Fruit fly (Drosophila melanogaster) whole organism, embryonic: ENCODE measurements around the gene Rtca.

Experiments
- ATbp ChIP-seq: fragments of 200-800 bp; sonication (Bioruptor generic); optimal IDR thresholded peaks from 2 replicates; lab custom pipeline; 2017; ENCODE audit warnings: missing biosample characterization, mild to moderate bottlenecking, missing genetic modification characterization, missing genetic modification reagents
- Ada2b ChIP-seq: fragments of 200-800 bp; sonication (Bioruptor generic); IDR thresholded peaks from 2 replicates; pipeline ENCODE4 v1.3.6; 2022; ENCODE audit warnings: missing biosample characterization, missing genetic modification characterization
- Blimp-1 ChIP-seq: fragments of 200-800 bp; sonication (Bioruptor generic); optimal IDR thresholded peaks from 3 replicates; lab custom pipeline; 2018; ENCODE audit warnings: missing biosample characterization, missing genetic modification characterization, mild to moderate bottlenecking, moderate library complexity, missing genetic modification reagents
- C15 ChIP-seq: fragments of 200-800 bp; sonication (Bioruptor generic); IDR thresholded peaks from 3 replicates; pipeline ENCODE4 v1.3.6; 2022; ENCODE audit warnings: missing biosample characterization, missing genetic modification characterization
- CG10979 ChIP-seq: fragments of 200-800 bp; sonication (Bioruptor generic); optimal IDR thresholded peaks from 2 replicates; lab custom pipeline; 2018; ENCODE audit warnings: missing biosample characterization, mild to moderate bottlenecking, missing genetic modification characterization, moderate library complexity
- CG12104 ChIP-seq: fragments of 200-800 bp; sonication (Bioruptor generic); optimal IDR thresholded peaks from 3 replicates; lab custom pipeline; 2016; ENCODE audit warnings: missing biosample characterization, missing genetic modification characterization
- CG12236 ChIP-seq: fragments of 200-800 bp; sonication (Bioruptor generic); optimal IDR thresholded peaks from 2 replicates; lab custom pipeline; 2016; ENCODE audit warnings: missing biosample characterization, missing genetic modification characterization
- CG13296 ChIP-seq: fragments of 200-800 bp; sonication (Bioruptor generic); optimal IDR thresholded peaks from 3 replicates; lab custom pipeline; 2018; ENCODE audit warnings: missing biosample characterization, mild to moderate bottlenecking, missing genetic modification characterization
- CG13424 ChIP-seq: fragments of 200-800 bp; sonication (Bioruptor generic); optimal IDR thresholded peaks from 2 replicates; lab custom pipeline; 2019; ENCODE audit warnings: missing biosample characterization, mild to moderate bottlenecking, missing genetic modification characterization, moderate library complexity
- CG14441 ChIP-seq: fragments of 200-800 bp; sonication (Bioruptor generic); IDR thresholded peaks from 2 replicates; pipeline ENCODE4 v1.3.6; 2022; ENCODE audit warnings: missing biosample characterization, missing genetic modification characterization
- CG15479 ChIP-seq: fragments of 200-800 bp; sonication (Bioruptor generic); optimal IDR thresholded peaks from 3 replicates; lab custom pipeline; 2019; ENCODE audit warnings: missing biosample characterization, mild to moderate bottlenecking, missing genetic modification characterization, moderate library complexity
- CG16815 ChIP-seq: fragments of 200-800 bp; sonication (Bioruptor generic); optimal IDR thresholded peaks from 3 replicates; lab custom pipeline; 2017; ENCODE audit warnings: missing biosample characterization, mild to moderate bottlenecking, missing genetic modification characterization
- CG17829 ChIP-seq: fragments of 200-800 bp; optimal IDR thresholded peaks from 2 replicates; lab custom pipeline; 2019; ENCODE audit warnings: missing biosample characterization, mild to moderate bottlenecking, missing genetic modification characterization, moderate library complexity
- CG2120 ChIP-seq: fragments of 200-800 bp; sonication (Bioruptor generic); optimal IDR thresholded peaks from 3 replicates; lab custom pipeline; 2016; ENCODE audit warnings: missing biosample characterization, missing genetic modification characterization
- CG2129 ChIP-seq: fragments of 200-800 bp; sonication (Bioruptor generic); IDR thresholded peaks from 2 replicates; pipeline ENCODE4 v1.3.6; 2022; ENCODE audit warnings: missing biosample characterization, missing genetic modification characterization; ENCODE audit not compliant: partially characterized antibody
- CG2889 ChIP-seq: fragments of 200-800 bp; sonication (Bioruptor generic); IDR thresholded peaks from 3 replicates; pipeline ENCODE4 v1.3.6; 2022; ENCODE audit warnings: missing biosample characterization, missing genetic modification characterization
- CG34376 ChIP-seq: fragments of 200-800 bp; sonication (Bioruptor generic); optimal IDR thresholded peaks from 2 replicates; lab custom pipeline; 2018; ENCODE audit warnings: missing biosample characterization, mild to moderate bottlenecking, missing genetic modification characterization
- CG7963 ChIP-seq: fragments of 200-800 bp; sonication (Bioruptor generic); IDR thresholded peaks from 3 replicates; pipeline ENCODE4 v1.3.6; 2022; ENCODE audit warnings: missing biosample characterization, missing genetic modification characterization; ENCODE audit not compliant: partially characterized antibody
- CG8281 ChIP-seq: fragments of 200-800 bp; sonication (Bioruptor generic); optimal IDR thresholded peaks from 2 replicates; lab custom pipeline; 2018; ENCODE audit warnings: missing biosample characterization, mild to moderate bottlenecking, missing genetic modification characterization, moderate library complexity
- CG8359 ChIP-seq: fragments of 200-800 bp; sonication (Bioruptor generic); optimal IDR thresholded peaks from 2 replicates; lab custom pipeline; 2017; ENCODE audit warnings: missing biosample characterization, mild to moderate bottlenecking, missing genetic modification characterization, borderline replicate concordance
- CG8944 ChIP-seq: fragments of 200-800 bp; sonication (Bioruptor generic); optimal IDR thresholded peaks from 3 replicates; lab custom pipeline; 2016; ENCODE audit warnings: missing biosample characterization, missing genetic modification characterization
- Camta ChIP-seq: fragments of 200-800 bp; sonication (Bioruptor generic); optimal IDR thresholded peaks from 2 replicates; lab custom pipeline; 2016; ENCODE audit warnings: missing biosample characterization, missing genetic modification characterization
- Ets97D ChIP-seq: fragments of 200-800 bp; sonication (Bioruptor generic); optimal IDR thresholded peaks from 3 replicates; lab custom pipeline; 2016; ENCODE audit warnings: missing biosample characterization, missing genetic modification characterization
- Gsc ChIP-seq: fragments of 200-800 bp; sonication (Bioruptor generic); IDR thresholded peaks from 2 replicates; pipeline ENCODE4 v1.3.6; 2022; ENCODE audit warnings: missing biosample characterization, missing genetic modification characterization
- HLH3B ChIP-seq: fragments of 200-800 bp; sonication (Bioruptor generic); IDR thresholded peaks from 2 replicates; pipeline ENCODE4 v1.3.6; 2022; ENCODE audit warnings: missing biosample characterization, missing genetic modification characterization
- Hr3 ChIP-seq: fragments of 200-800 bp; sonication (Bioruptor generic); optimal IDR thresholded peaks from 3 replicates; lab custom pipeline; 2016; ENCODE audit warnings: missing biosample characterization, missing genetic modification characterization
- MESR4 ChIP-seq: fragments of 200-800 bp; sonication (Bioruptor generic); optimal IDR thresholded peaks from 2 replicates; lab custom pipeline; 2018; ENCODE audit warnings: missing biosample characterization, mild to moderate bottlenecking, missing genetic modification characterization, moderate library complexity
- Myb ChIP-seq: fragments of 200-800 bp; sonication (Bioruptor generic); optimal IDR thresholded peaks from 2 replicates; lab custom pipeline; 2016; ENCODE audit warnings: missing biosample characterization, missing genetic modification characterization
- NC2β ChIP-seq: fragments of 200-800 bp; sonication (Bioruptor generic); optimal IDR thresholded peaks from 2 replicates; lab custom pipeline; 2016; ENCODE audit warnings: missing biosample characterization, missing genetic modification characterization
- Nf-YA ChIP-seq: fragments of 200-800 bp; sonication (Bioruptor generic); IDR thresholded peaks from 2 replicates; pipeline ENCODE4 v1.3.6; 2022; ENCODE audit warnings: missing biosample characterization, missing genetic modification characterization
- Stat92E ChIP-seq, 3 experiments: fragments of >200 bp in 2 of 3; fragments of 200-800 bp in 1 of 3; sonication (Bioruptor generic) in 1 of 3; optimal IDR thresholded peaks; 2 replicates each; lab custom pipeline; 2017 to 2019; ENCODE audit warnings: missing biosample characterization in 3 of 3, missing genetic modification characterization in 3 of 3, mild to moderate bottlenecking in 1 of 3, moderate library complexity in 1 of 3
- Trl ChIP-seq, 3 experiments: fragments of >200 bp in 2 of 3; fragments of 200-800 bp in 1 of 3; sonication (Bioruptor generic) in 1 of 3; optimal IDR thresholded peaks; 2 replicates in 1 of 3; 3 replicates in 2 of 3; lab custom pipeline; 2016 to 2017; ENCODE audit warnings: missing biosample characterization in 1 of 3, missing genetic modification characterization in 1 of 3
- bcd ChIP-seq: fragments of 200-800 bp; sonication (Bioruptor generic); optimal IDR thresholded peaks from 2 replicates; lab custom pipeline; 2017; ENCODE audit warnings: missing biosample characterization, mild to moderate bottlenecking, missing genetic modification characterization
- cg ChIP-seq: fragments of 200-800 bp; sonication (Bioruptor generic); optimal IDR thresholded peaks from 3 replicates; lab custom pipeline; 2019; ENCODE audit warnings: missing biosample characterization, mild to moderate bottlenecking, missing genetic modification characterization, moderate library complexity
- gem ChIP-seq: fragments of 200-800 bp; sonication (Bioruptor generic); optimal IDR thresholded peaks from 2 replicates; lab custom pipeline; 2019; ENCODE audit warnings: missing biosample characterization, mild to moderate bottlenecking, missing genetic modification characterization, moderate library complexity
- kay ChIP-seq: fragments of 200-800 bp; sonication (Bioruptor generic); optimal IDR thresholded peaks from 2 replicates; lab custom pipeline; 2016; ENCODE audit warnings: missing biosample characterization, missing genetic modification characterization
- lab ChIP-seq: fragments of 200-800 bp; sonication (Bioruptor generic); optimal IDR thresholded peaks from 3 replicates; lab custom pipeline; 2017; ENCODE audit warnings: missing biosample characterization, missing genetic modification characterization, mild to moderate bottlenecking, moderate library complexity, missing genetic modification reagents
- lola ChIP-seq, 3 experiments: fragments of >200 bp in 2 of 3; fragments of 200-800 bp in 1 of 3; sonication (Bioruptor generic) in 1 of 3; optimal IDR thresholded peaks; 2 replicates each; lab custom pipeline; 2017 to 2019; ENCODE audit warnings: missing biosample characterization in 3 of 3, missing genetic modification characterization in 3 of 3, mild to moderate bottlenecking in 1 of 3, moderate library complexity in 1 of 3
- nau ChIP-seq: fragments of 200-800 bp; sonication (Bioruptor generic); optimal IDR thresholded peaks from 3 replicates; lab custom pipeline; 2017; ENCODE audit warnings: missing biosample characterization, mild to moderate bottlenecking, missing genetic modification characterization, missing genetic modification reagents
- nom ChIP-seq: fragments of 200-800 bp; sonication (Bioruptor generic); optimal IDR thresholded peaks from 2 replicates; lab custom pipeline; 2017; ENCODE audit warnings: missing biosample characterization, missing genetic modification characterization, mild to moderate bottlenecking, moderate library complexity, missing genetic modification reagents
- prd ChIP-seq, 3 experiments: fragments of >200 bp in 2 of 3; fragments of 200-800 bp in 1 of 3; sonication (Bioruptor generic) in 1 of 3; optimal IDR thresholded peaks in 2 of 3; IDR thresholded peaks in 1 of 3; 2 replicates in 2 of 3; 3 replicates in 1 of 3; pipeline versions ENCODE4 v1.3.6 to Lab custom; 2017 to 2022; ENCODE audit warnings: missing biosample characterization in 1 of 3, missing genetic modification characterization in 1 of 3
- schlank ChIP-seq: fragments of 200-800 bp; sonication (Bioruptor generic); optimal IDR thresholded peaks from 2 replicates; lab custom pipeline; 2018; ENCODE audit warnings: missing biosample characterization, mild to moderate bottlenecking, missing genetic modification characterization
- scrt ChIP-seq: fragments of 200-800 bp; sonication (Bioruptor generic); optimal IDR thresholded peaks from 2 replicates; lab custom pipeline; 2018; ENCODE audit warnings: missing biosample characterization, mild to moderate bottlenecking, missing genetic modification characterization, moderate library complexity
- shn ChIP-seq: fragments of 200-800 bp; sonication (Bioruptor generic); optimal IDR thresholded peaks from 3 replicates; lab custom pipeline; 2016; ENCODE audit warnings: missing biosample characterization, missing genetic modification characterization
- so ChIP-seq: fragments of 200-800 bp; sonication (Bioruptor generic); IDR thresholded peaks from 3 replicates; pipeline ENCODE4 v1.3.6; 2022; ENCODE audit warnings: missing biosample characterization, missing genetic modification characterization
- sr ChIP-seq: fragments of 200-800 bp; sonication (Bioruptor generic); IDR thresholded peaks from 3 replicates; pipeline ENCODE4 v1.3.6; 2022; ENCODE audit warnings: missing biosample characterization, missing genetic modification characterization
- vnd ChIP-seq: fragments of 200-800 bp; sonication (Bioruptor generic); IDR thresholded peaks from 3 replicates; pipeline ENCODE4 v1.3.6; 2022; ENCODE audit warnings: missing biosample characterization, missing genetic modification characterization; ENCODE audit not compliant: partially characterized antibody
- zfh2 ChIP-seq: fragments of 200-800 bp; sonication (Bioruptor generic); optimal IDR thresholded peaks from 2 replicates; lab custom pipeline; 2016; ENCODE audit warnings: missing biosample characterization, missing genetic modification characterization

Rtca gene

dm6 chrX:2087501-2087900 lies 15.3 kb downstream of the Rtca start (continued):
- TF ChIP-seq CG10979 (tag; lab: Kevin White, UChicago) (peak; percentile 47), gem (tag; lab: Kevin White, UChicago) (peak; percentile 74), CG13424 (tag; lab: Kevin White, UChicago) (peak; percentile 47), so (GFP tag; lab: Robert Waterston, UW) (no peak), Camta (GFP tag; lab: Kevin White, UChicago) (peak; percentile 36), sr (GFP tag; lab: Robert Waterston, UW) (no peak; the same call in 2 of the 3 replicates), CG34376 (GFP tag; lab: Kevin White, UChicago) (no peak), CG12236 (GFP tag; lab: Kevin White, UChicago) (no peak), CG8281 (tag; lab: Kevin White, UChicago) (no peak), cg (GFP tag; lab: Kevin White, UChicago) (peak; percentile 44), kay (GFP tag; lab: Kevin White, UChicago) (no peak), CG17829 (tag; lab: Kevin White, UChicago) (peak; percentile 48), NC2β (no peak), C15 (GFP tag; lab: Robert Waterston, UW) (no peak), CG2120 (GFP tag; lab: Kevin White, UChicago) (peak; percentile 42), CG8944 (GFP tag; lab: Kevin White, UChicago) (peak; percentile 26), HLH3B (GFP tag; lab: Robert Waterston, UW) (peak; percentile 61), Myb (GFP tag; lab: Kevin White, UChicago) (peak; percentile 40), MESR4 (no peak), CG2129 (no peak), nau (peak; percentile 46), Ets97D (GFP tag; lab: Kevin White, UChicago) (no peak), Ada2b (peak; percentile 35; the same call in 1 of the 2 replicates), Trl (optimal IDR thresholded peaks at IDR 0.05; lab: Kevin White, UChicago) (no peak), Trl (GFP tag; optimal IDR thresholded peaks at IDR 0.05; lab: Kevin White, UChicago) (peak; percentile 44), vnd (no peak), CG14441 (peak; percentile 75), ATbp (GFP tag; lab: Kevin White, UChicago) (peak; percentile 81), CG2889 (GFP tag; lab: Robert Waterston, UW) (peak; percentile 50; the same call in 1 of the 3 replicates), scrt (GFP tag; lab: Kevin White, UChicago) (no peak), lab (GFP tag; lab: Kevin White, UChicago) (peak; percentile 63), CG7963 (GFP tag; lab: Robert Waterston, UW) (no peak), lola (GFP tag; optimal IDR thresholded peaks at IDR 0.05; lab: Kevin White, UChicago) (peak in 1 of 3 experiments; percentile 44), zfh2 (peak; percentile 6), bcd (GFP tag; lab: Kevin White, UChicago) (peak; percentile 29), Hr3 (GFP tag; lab: Kevin White, UChicago) (peak; percentile 57), Blimp-1 (GFP tag; lab: Kevin White, UChicago) (peak; percentile 49), CG16815 (GFP tag; lab: Kevin White, UChicago) (peak; percentile 52), prd (optimal IDR thresholded peaks at IDR 0.05; lab: Kevin White, UChicago) (no peak), prd (GFP tag; IDR thresholded peaks at IDR 0.05; lab: Robert Waterston, UW) (peak; percentile 82), Gsc (peak; percentile 24; the same call in 1 of the 2 replicates), CG8359 (no peak), shn (GFP tag; lab: Kevin White, UChicago) (peak; percentile 5), nom (GFP tag; lab: Kevin White, UChicago) (no peak), Nf-YA (GFP tag; lab: Robert Waterston, UW) (no peak), CG15479 (GFP tag; lab: Kevin White, UChicago) (no peak), CG13296 (GFP tag; lab: Kevin White, UChicago) (no peak), Stat92E (GFP tag; optimal IDR thresholded peaks at IDR 0.05; lab: Kevin White, UChicago) (no peak), CG12104 (GFP tag; lab: Kevin White, UChicago) (no peak), schlank (tag; lab: Kevin White, UChicago) (peak; percentile 26)
